Fruit fly (Drosophila melanogaster): ENCODE results near the gene CG31140.
A peak's percentile ranks its signal among the peaks of the same experiment; 100 is the strongest.

- TF ChIP-seq dmrt11E (tag; optimal IDR thresholded peaks at IDR 0.05) (no peak), cato (GFP tag; optimal IDR thresholded peaks at IDR 0.05; ENCODE audit: borderline replicate concordance) (no peak), CG10267 (tag; optimal IDR thresholded peaks at IDR 0.05) (peak; percentile 96), CG31365 (tag; optimal IDR thresholded peaks at IDR 0.05) (no peak), CG3163 (GFP tag; optimal IDR thresholded peaks at IDR 0.05) (peak; percentile 56)
Observed at dm6 chr3R:23992823-23993797, 30.1 kb downstream of the CG31140 start, which contains the start of the genes Epp and Rab7.

All from whole organism, embryonic.